Worm (Caenorhabditis elegans) whole organism, L1 larva: ENCODE measurements around the gene let-19.

Source experiments
- C04F5.9 ChIP-seq: sonication (generic microtip); optimal IDR thresholded peaks from 2 replicates; lab custom pipeline; 2016; ENCODE audit warnings: missing genetic modification characterization, missing compliant biosample characterization
- C16A3.4 ChIP-seq: fragments of 150-350 bp; optimal IDR thresholded peaks from 2 replicates; lab custom pipeline; 2014; ENCODE audit warnings: missing biosample characterization, missing genetic modification characterization
- C34B4.2 ChIP-seq: sonication (generic microtip); optimal IDR thresholded peaks from 2 replicates; lab custom pipeline; 2017; ENCODE audit warnings: mild to moderate bottlenecking, missing genetic modification characterization, missing compliant biosample characterization
- F16B12.6 ChIP-seq: fragments of 150-350 bp; optimal IDR thresholded peaks from 2 replicates; lab custom pipeline; 2014; ENCODE audit warnings: missing biosample characterization, missing genetic modification characterization
- aha-1 ChIP-seq: fragments of 150-350 bp; optimal IDR thresholded peaks from 2 replicates; lab custom pipeline; 2014; ENCODE audit warnings: missing biosample characterization, missing genetic modification characterization
- alr-1 ChIP-seq: fragments of 200-800 bp; sonication (Bioruptor generic); optimal IDR thresholded peaks from 2 replicates; lab custom pipeline; 2018; ENCODE audit warnings: borderline replicate concordance, mild to moderate bottlenecking, missing genetic modification characterization, missing compliant biosample characterization
- blmp-1 ChIP-seq: fragments of 150-350 bp; optimal IDR thresholded peaks from 2 replicates; lab custom pipeline; 2014; ENCODE audit warnings: missing biosample characterization, missing genetic modification characterization
- ceh-82 ChIP-seq, 3 experiments: fragments of 150-350 bp in 1 of 3; sonication (generic microtip) in 2 of 3; optimal IDR thresholded peaks; 2 replicates each; lab custom pipeline; 2014 to 2017; ENCODE audit warnings: missing biosample characterization in 3 of 3, missing genetic modification characterization in 3 of 3
- ceh-88 ChIP-seq: fragments of 200-800 bp; sonication (Bioruptor generic); IDR thresholded peaks from 2 replicates; pipeline ENCODE4 v1.3.6; 2022; ENCODE audit warnings: missing genetic modification characterization, missing compliant biosample characterization
- dpl-1 ChIP-seq, 3 experiments: fragments of 150-350 bp in 2 of 3; sonication (generic microtip) in 1 of 3; optimal IDR thresholded peaks; 2 replicates each; lab custom pipeline; 2014 to 2017; ENCODE audit warnings: missing biosample characterization in 3 of 3, missing genetic modification characterization in 3 of 3, missing genetic modification reagents in 3 of 3
- efl-1 ChIP-seq, 4 experiments: fragments of 150-350 bp; optimal IDR thresholded peaks in 3 of 4; peaks in 1 of 4; 1 replicate in 1 of 4; 2 replicates in 3 of 4; lab custom pipeline; 2014; ENCODE audit warnings: missing biosample characterization in 2 of 4, missing genetic modification characterization in 2 of 4, missing genetic modification reagents in 2 of 4
- egl-13 ChIP-seq: sonication (generic microtip); optimal IDR thresholded peaks from 2 replicates; lab custom pipeline; 2016; ENCODE audit warnings: missing genotype, missing genetic modification reagents, missing genetic modification characterization, missing compliant biosample characterization
- elt-2 ChIP-seq: sonication (generic microtip); optimal IDR thresholded peaks from 2 replicates; lab custom pipeline; 2016; ENCODE audit warnings: missing genetic modification characterization, mild to moderate bottlenecking, inconsistent platforms, missing compliant biosample characterization, missing genetic modification reagents
- fkh-10 ChIP-seq: sonication (generic microtip); optimal IDR thresholded peaks from 2 replicates; lab custom pipeline; 2017; ENCODE audit warnings: missing biosample characterization, missing genetic modification reagents, missing genetic modification characterization
- fkh-4 ChIP-seq: sonication (generic microtip); optimal IDR thresholded peaks from 2 replicates; lab custom pipeline; 2016; ENCODE audit warnings: missing compliant biosample characterization, missing genetic modification characterization, borderline replicate concordance
- fkh-8 ChIP-seq: sonication (generic microtip); optimal IDR thresholded peaks from 2 replicates; lab custom pipeline; 2016; ENCODE audit warnings: mild to moderate bottlenecking, missing genetic modification characterization, missing compliant biosample characterization
- grh-1 ChIP-seq: fragments of 200-800 bp; sonication (Bioruptor generic); IDR thresholded peaks from 2 replicates; pipeline ENCODE4 v1.3.6; 2022; ENCODE audit warnings: missing genetic modification reagents, missing genetic modification characterization, missing compliant biosample characterization
- hlh-4 ChIP-seq: sonication (generic microtip); optimal IDR thresholded peaks from 2 replicates; lab custom pipeline; 2016; ENCODE audit warnings: mild to moderate bottlenecking, missing genetic modification characterization, missing compliant biosample characterization
- hpl-2 ChIP-seq: fragments of 150-350 bp; optimal IDR thresholded peaks from 2 replicates; lab custom pipeline; 2014; ENCODE audit warnings: missing biosample characterization, missing genetic modification reagents, missing genetic modification characterization
- isw-1 ChIP-seq: fragments of 200-800 bp; sonication (Bioruptor generic); IDR thresholded peaks from 2 replicates; pipeline ENCODE4 v1.3.6; 2022; ENCODE audit warnings: missing genetic modification characterization, missing compliant biosample characterization
- lin-14 ChIP-seq: fragments of 200-800 bp; sonication (Bioruptor generic); optimal IDR thresholded peaks from 2 replicates; lab custom pipeline; 2018; ENCODE audit warnings: mild to moderate bottlenecking, missing genetic modification characterization, moderate library complexity, missing compliant biosample characterization
- lin-15B ChIP-seq: fragments of 150-350 bp; sonication (generic microtip); optimal IDR thresholded peaks from 3 replicates; lab custom pipeline; 2014; ENCODE audit warnings: missing biosample characterization, missing genetic modification characterization
- lin-35 ChIP-seq, 2 experiments: fragments of 150-350 bp; optimal IDR thresholded peaks; 2 replicates each; lab custom pipeline; 2014; ENCODE audit warnings: missing biosample characterization in 2 of 2, missing genetic modification characterization in 2 of 2, missing genetic modification reagents in 2 of 2
- lsy-2 ChIP-seq, 2 experiments: fragments of 150-350 bp; optimal IDR thresholded peaks; 2 replicates each; lab custom pipeline; 2014; ENCODE audit warnings: missing biosample characterization in 2 of 2, missing genetic modification characterization in 2 of 2
- mdl-1 ChIP-seq, 2 experiments: fragments of 150-350 bp; optimal IDR thresholded peaks; 2 replicates each; lab custom pipeline; 2014 to 2017; ENCODE audit warnings: missing biosample characterization in 2 of 2, missing genetic modification characterization in 2 of 2, inconsistent platforms in 1 of 2
- mep-1 ChIP-seq: fragments of 150-350 bp; optimal IDR thresholded peaks from 2 replicates; lab custom pipeline; 2014; ENCODE audit warnings: missing biosample characterization, missing genetic modification characterization
- nhr-11 ChIP-seq: fragments of 150-350 bp; optimal IDR thresholded peaks from 2 replicates; lab custom pipeline; 2014; ENCODE audit warnings: missing biosample characterization, missing genetic modification characterization
- nhr-12 ChIP-seq: sonication (generic microtip); optimal IDR thresholded peaks from 2 replicates; lab custom pipeline; 2017; ENCODE audit warnings: missing biosample characterization, missing genetic modification characterization
- nhr-20 ChIP-seq: sonication (generic microtip); optimal IDR thresholded peaks from 2 replicates; lab custom pipeline; 2016; ENCODE audit warnings: mild to moderate bottlenecking, missing genetic modification characterization, missing compliant biosample characterization
- nhr-28 ChIP-seq: fragments of 150-350 bp; optimal IDR thresholded peaks from 2 replicates; lab custom pipeline; 2014; ENCODE audit warnings: missing biosample characterization, missing genetic modification characterization
- nhr-47 ChIP-seq: sonication (generic microtip); optimal IDR thresholded peaks from 2 replicates; lab custom pipeline; 2016; ENCODE audit warnings: mild to moderate bottlenecking, missing genetic modification characterization, moderate library complexity, missing compliant biosample characterization
- nhr-71 ChIP-seq: sonication (generic microtip); optimal IDR thresholded peaks from 2 replicates; lab custom pipeline; 2016; ENCODE audit warnings: mild to moderate bottlenecking, missing genetic modification characterization, moderate library complexity, missing compliant biosample characterization
- nhr-84 ChIP-seq: sonication (generic microtip); optimal IDR thresholded peaks from 2 replicates; lab custom pipeline; 2017; ENCODE audit warnings: missing biosample characterization, missing genetic modification characterization
- nhr-90 ChIP-seq: sonication (generic microtip); optimal IDR thresholded peaks from 2 replicates; lab custom pipeline; 2016; ENCODE audit warnings: mild to moderate bottlenecking, missing genetic modification characterization, missing compliant biosample characterization; ENCODE audit not compliant: poor library complexity
- pqm-1 ChIP-seq: sonication (generic microtip); optimal IDR thresholded peaks from 3 replicates; lab custom pipeline; 2017; ENCODE audit warnings: missing biosample characterization, missing genetic modification characterization
- rnt-1 ChIP-seq: sonication (generic microtip); optimal IDR thresholded peaks from 2 replicates; lab custom pipeline; 2016; ENCODE audit warnings: mild to moderate bottlenecking, missing genetic modification characterization, moderate library complexity, missing compliant biosample characterization
- skn-1 ChIP-seq: fragments of 150-350 bp; optimal IDR thresholded peaks from 2 replicates; lab custom pipeline; 2014; ENCODE audit warnings: missing biosample characterization, missing genetic modification characterization
- snu-23 ChIP-seq: sonication (generic microtip); optimal IDR thresholded peaks from 2 replicates; lab custom pipeline; 2016; ENCODE audit warnings: missing genetic modification characterization, missing compliant biosample characterization
- sup-37 ChIP-seq: fragments of 200-800 bp; sonication (Bioruptor generic); optimal IDR thresholded peaks from 2 replicates; lab custom pipeline; 2018; ENCODE audit warnings: mild to moderate bottlenecking, missing genetic modification characterization, missing compliant biosample characterization
- swsn-7 ChIP-seq: sonication (generic microtip); optimal IDR thresholded peaks from 2 replicates; lab custom pipeline; 2016; ENCODE audit warnings: missing genetic modification characterization, missing compliant biosample characterization
- tbx-2 ChIP-seq: sonication (generic microtip); optimal IDR thresholded peaks from 2 replicates; lab custom pipeline; 2016; ENCODE audit warnings: missing genetic modification characterization, missing compliant biosample characterization
- tlp-1 ChIP-seq: fragments of 150-350 bp; optimal IDR thresholded peaks from 2 replicates; lab custom pipeline; 2014; ENCODE audit warnings: missing biosample characterization, missing genetic modification characterization
- unc-62 ChIP-seq: fragments of 150-350 bp; optimal IDR thresholded peaks from 2 replicates; lab custom pipeline; 2014; ENCODE audit warnings: missing biosample characterization, missing genetic modification reagents, missing genetic modification characterization
- xbp-1 ChIP-seq: sonication (generic microtip); optimal IDR thresholded peaks from 2 replicates; lab custom pipeline; 2016; ENCODE audit warnings: missing genetic modification characterization, missing compliant biosample characterization
- zag-1 ChIP-seq: fragments of 150-350 bp; optimal IDR thresholded peaks from 2 replicates; lab custom pipeline; 2014; ENCODE audit warnings: missing biosample characterization, missing genetic modification characterization
- zip-4 ChIP-seq: fragments of 200-800 bp; sonication (Bioruptor generic); optimal IDR thresholded peaks from 2 replicates; lab custom pipeline; 2018; ENCODE audit warnings: mild to moderate bottlenecking, missing genetic modification characterization, moderate library complexity, missing compliant biosample characterization

The let-19 gene

DNA sequence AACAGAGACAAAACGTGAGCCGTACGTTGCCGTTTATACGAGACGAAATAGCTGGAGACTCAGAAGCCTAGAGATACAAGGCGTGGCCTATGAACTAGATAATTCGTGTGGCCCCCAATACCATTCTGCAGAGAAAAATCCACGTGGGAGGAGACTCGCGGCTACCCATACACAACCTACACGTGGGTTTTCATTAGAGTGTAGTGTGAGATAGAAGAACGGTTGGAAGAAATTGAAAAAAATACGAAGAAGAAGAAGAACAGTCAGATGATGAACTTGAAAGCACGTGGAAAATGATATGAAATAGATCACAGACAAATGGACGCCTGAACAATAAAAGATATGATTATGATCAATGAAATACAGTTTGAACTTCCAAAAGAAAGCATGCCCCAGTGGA is 5.6 kb upstream of the let-19 start (continued):
- TF ChIP-seq nhr-20 (tag; lab: Kevin White, UChicago) (peak; percentile 90), nhr-11 (tag; lab: Kevin White, UChicago) (no peak), tlp-1 (tag; lab: Kevin White, UChicago) (no peak), swsn-7 (no peak), mep-1 (tag; lab: Kevin White, UChicago) (no peak), lsy-2 (tag; optimal IDR thresholded peaks at IDR 0.05; lab: Kevin White, UChicago) (no peak), alr-1 (no peak), aha-1 (no peak), fkh-10 (GFP tag; lab: Kevin White, UChicago) (no peak), mdl-1 (tag; optimal IDR thresholded peaks at IDR 0.05; lab: Kevin White, UChicago) (peak in 1 of 2 experiments; percentile 76), nhr-90 (tag; lab: Kevin White, UChicago) (peak; percentile 13)

DNA sequence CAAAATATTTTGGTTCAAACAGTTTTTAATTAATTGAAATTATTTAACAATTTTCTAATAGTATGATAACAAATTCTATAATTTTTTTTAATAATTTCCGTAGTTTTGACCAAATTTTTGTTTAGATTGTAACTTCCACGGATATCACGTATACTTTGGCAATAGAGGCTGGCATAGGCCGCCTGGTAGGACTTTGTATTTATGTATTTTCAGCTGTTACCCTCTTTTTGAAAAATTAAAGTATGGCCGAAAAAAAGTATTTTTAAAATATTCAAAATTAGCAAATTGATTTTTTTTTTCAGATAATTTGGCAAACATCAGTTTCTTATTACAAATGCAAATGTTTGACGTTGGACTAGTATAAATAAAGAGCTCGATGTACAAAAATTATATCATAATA is 4.3 kb upstream of the let-19 start, which contains the start of the genes nsph-1.1 and K08F8.15:
Gene nsph-1.1, plus strand, starts transcription at position 301 of the 400 bp plus-strand sequence.
Gene K08F8.15, plus strand, starts transcription at position 335 of the 400 bp plus-strand sequence.
- no peak for TF ChIP-seq sup-37 (GFP tag; lab: Kevin White, UChicago)
- TF ChIP-seq hlh-4 (tag; lab: Kevin White, UChicago) = no peak
- no peak for TF ChIP-seq pqm-1 (tag; lab: Kevin White, UChicago)
- TF ChIP-seq nhr-84 (tag; lab: Kevin White, UChicago) = no peak
- no peak for TF ChIP-seq lin-15B
- TF ChIP-seq xbp-1 (tag; lab: Kevin White, UChicago) = no peak
- TF ChIP-seq nhr-71 (tag; lab: Kevin White, UChicago) = no peak
- no peak for TF ChIP-seq nhr-28 (tag; lab: Kevin White, UChicago)
- no peak for TF ChIP-seq C16A3.4
- no peak for TF ChIP-seq lsy-2 (tag; optimal IDR thresholded peaks at IDR 0.05; lab: Kevin White, UChicago)
- no peak for TF ChIP-seq nhr-90 (tag; lab: Kevin White, UChicago)
- TF ChIP-seq nhr-12 = no peak
- no peak for TF ChIP-seq mdl-1 (tag; optimal IDR thresholded peaks at IDR 0.05; lab: Kevin White, UChicago)
- TF ChIP-seq snu-23 (GFP tag; lab: Kevin White, UChicago) = no peak
- TF ChIP-seq zag-1 = no peak
- TF ChIP-seq ceh-82 (tag; optimal IDR thresholded peaks at IDR 0.05; lab: Kevin White, UChicago) = no peak

ce11 chrII:8766897-8767296 is 3.9 kb upstream of the let-19 start, which contains the start of gene pah-1:
TSS of gene pah-1 (minus strand) at chrII:8766997.
- TF ChIP-seq fkh-8 = no peak
- TF ChIP-seq nhr-84 (tag; lab: Kevin White, UChicago) = no peak
- TF ChIP-seq zip-4 (GFP tag; lab: Kevin White, UChicago) = no peak
- TF ChIP-seq zag-1 = no peak

DNA sequence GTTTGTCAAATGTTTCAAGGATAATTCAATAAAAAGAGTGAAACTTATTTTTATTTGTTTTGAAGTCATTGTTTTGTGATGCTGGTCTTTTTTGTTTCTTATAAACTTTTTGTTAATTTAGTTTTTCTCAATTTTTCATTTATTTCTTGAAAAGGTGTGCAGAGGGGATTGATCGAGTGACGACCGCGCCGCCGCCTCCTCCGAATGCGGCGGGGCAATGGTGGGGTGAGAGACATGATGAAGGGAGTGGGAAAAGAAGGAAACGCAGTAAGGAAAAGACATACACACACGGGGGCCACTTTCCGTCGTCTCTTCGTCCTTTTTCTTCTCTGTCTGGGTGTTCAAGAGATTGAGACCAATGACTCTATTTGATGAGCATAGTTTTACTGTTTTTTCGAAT is 1.4 kb upstream of the let-19 start:
- TF ChIP-seq mep-1 (tag; lab: Kevin White, UChicago) = peak; percentile 36
- no peak for TF ChIP-seq elt-2
- peak; percentile 11 for TF ChIP-seq rnt-1 (tag; lab: Kevin White, UChicago)
- no peak for TF ChIP-seq skn-1
- TF ChIP-seq nhr-47 (tag; lab: Kevin White, UChicago) = no peak
- TF ChIP-seq lsy-2 (tag; optimal IDR thresholded peaks at IDR 0.05; lab: Kevin White, UChicago) = peak in 1 of 2 experiments; percentile 36
- TF ChIP-seq hpl-2 (GFP tag; lab: Kevin White, UChicago) = no peak
- TF ChIP-seq lin-35 (GFP tag; optimal IDR thresholded peaks at IDR 0.05; lab: Kevin White, UChicago) = peak in 1 of 2 experiments; percentile 35
- TF ChIP-seq C04F5.9 = no peak
- TF ChIP-seq F16B12.6 (tag; lab: Kevin White, UChicago) = peak; percentile 18
- no peak for TF ChIP-seq unc-62 (GFP tag; lab: Kevin White, UChicago)
- TF ChIP-seq alr-1 = no peak
- peak in 1 of 2 experiments; percentile 15 for TF ChIP-seq efl-1 (optimal IDR thresholded peaks at IDR 0.05; lab: Kevin White, UChicago)
- peak in 1 of 2 experiments; percentile 57 for TF ChIP-seq efl-1 (GFP tag; optimal IDR thresholded peaks at IDR 0.05 in 1 of 2; lab: Kevin White, UChicago)
- peak in 1 of 3 experiments; percentile 7 for TF ChIP-seq ceh-82 (tag; optimal IDR thresholded peaks at IDR 0.05; lab: Kevin White, UChicago)
- no peak for TF ChIP-seq mdl-1 (tag; optimal IDR thresholded peaks at IDR 0.05; lab: Kevin White, UChicago)
- TF ChIP-seq lin-14 = peak; percentile 60
- TF ChIP-seq egl-13 = no peak
- TF ChIP-seq lin-15B = no peak
- peak in 1 of 3 experiments; percentile 4 for TF ChIP-seq dpl-1 (GFP tag; optimal IDR thresholded peaks at IDR 0.05; lab: Kevin White, UChicago)
- no peak for TF ChIP-seq ceh-88 (GFP tag; lab: Robert Waterston, UW)
- TF ChIP-seq C34B4.2 (tag; lab: Kevin White, UChicago) = no peak
- TF ChIP-seq blmp-1 (tag; lab: Kevin White, UChicago) = peak; percentile 18
- TF ChIP-seq grh-1 (GFP tag; lab: Robert Waterston, UW) = no peak
- TF ChIP-seq tbx-2 (tag; lab: Kevin White, UChicago) = no peak
- no peak for TF ChIP-seq isw-1 (GFP tag; lab: Robert Waterston, UW)
- TF ChIP-seq nhr-12 = no peak
- no peak for TF ChIP-seq fkh-4
